Worm (Caenorhabditis elegans) whole organism, mixed stage, embryonic: ENCODE measurements around the gene Y57G11C.48.
"Not testable (repeated sequence)": the region's sequence is repeated elsewhere in the genome, so short reads cannot be mapped to it uniquely, and the experiment has no call there.

ENCODE experiments used
- M03D4.4 ChIP-seq: sonication (generic microtip); optimal IDR thresholded peaks from 2 replicates; lab custom pipeline; 2017; ENCODE audit warnings: mild to moderate bottlenecking, missing genetic modification characterization, missing compliant biosample characterization
- bed-3 ChIP-seq: fragments of 200-800 bp; sonication (Bioruptor generic); optimal IDR thresholded peaks from 3 replicates; lab custom pipeline; 2018; ENCODE audit warnings: mild to moderate bottlenecking, missing genetic modification characterization, moderate library complexity, missing compliant biosample characterization
- blmp-1 ChIP-seq: fragments of 150-350 bp; optimal IDR thresholded peaks from 2 replicates; lab custom pipeline; 2014; ENCODE audit warnings: missing biosample characterization, missing genetic modification characterization
- ceh-39 ChIP-seq: fragments of 150-350 bp; optimal IDR thresholded peaks from 2 replicates; lab custom pipeline; 2014; ENCODE audit warnings: missing biosample characterization, missing genetic modification characterization
- ceh-43 ChIP-seq: fragments of 200-800 bp; sonication (Bioruptor generic); optimal IDR thresholded peaks from 2 replicates; lab custom pipeline; 2018; ENCODE audit warnings: mild to moderate bottlenecking, missing genetic modification characterization, moderate library complexity, missing compliant biosample characterization
- ceh-83 ChIP-seq: fragments of 200-800 bp; sonication (Bioruptor generic); optimal IDR thresholded peaks from 2 replicates; lab custom pipeline; 2018; ENCODE audit warnings: mild to moderate bottlenecking, missing genetic modification characterization, missing compliant biosample characterization
- ces-1 ChIP-seq: fragments of 150-350 bp; optimal IDR thresholded peaks from 2 replicates; lab custom pipeline; 2014; ENCODE audit warnings: missing biosample characterization, missing genetic modification reagents, missing genetic modification characterization
- cnd-1 ChIP-seq: fragments of 200-800 bp; sonication (Bioruptor generic); optimal IDR thresholded peaks from 2 replicates; lab custom pipeline; 2018; ENCODE audit warnings: mild to moderate bottlenecking, missing genetic modification characterization, missing compliant biosample characterization
- elt-1 ChIP-seq: sonication (generic microtip); optimal IDR thresholded peaks from 2 replicates; lab custom pipeline; 2017; ENCODE audit warnings: missing genetic modification characterization, mild to moderate bottlenecking, missing compliant biosample characterization, antibody characterized with exemption, moderate library complexity, borderline replicate concordance; ENCODE audit not compliant: insufficient read depth
- elt-3 ChIP-seq: fragments of 150-350 bp; optimal IDR thresholded peaks from 2 replicates; lab custom pipeline; 2014; ENCODE audit warnings: missing biosample characterization, missing genetic modification characterization
- flh-1 ChIP-seq: fragments of 200-800 bp; sonication (Bioruptor generic); optimal IDR thresholded peaks from 2 replicates; lab custom pipeline; 2018; ENCODE audit warnings: mild to moderate bottlenecking, missing genetic modification characterization, moderate library complexity, missing compliant biosample characterization
- ham-2 ChIP-seq: fragments of 200-800 bp; sonication (Bioruptor generic); optimal IDR thresholded peaks from 2 replicates; lab custom pipeline; 2018; ENCODE audit warnings: mild to moderate bottlenecking, missing genetic modification characterization, missing compliant biosample characterization
- hlh-1 ChIP-seq: fragments of 150-350 bp; optimal IDR thresholded peaks from 2 replicates; lab custom pipeline; 2014; ENCODE audit warnings: missing biosample characterization, missing genetic modification reagents, missing genetic modification characterization
- lin-13 ChIP-seq: fragments of 150-350 bp; optimal IDR thresholded peaks from 2 replicates; lab custom pipeline; 2014; ENCODE audit warnings: missing biosample characterization, missing genetic modification characterization
- lin-32 ChIP-seq: fragments of 200-800 bp; sonication (Bioruptor generic); optimal IDR thresholded peaks from 2 replicates; lab custom pipeline; 2018; ENCODE audit warnings: mild to moderate bottlenecking, missing genetic modification characterization, missing compliant biosample characterization
- lsy-2 ChIP-seq: fragments of 150-350 bp; optimal IDR thresholded peaks from 2 replicates; lab custom pipeline; 2014; ENCODE audit warnings: missing biosample characterization, missing genetic modification characterization
- mab-5 ChIP-seq: fragments of 150-350 bp; optimal IDR thresholded peaks from 2 replicates; lab custom pipeline; 2014; ENCODE audit warnings: missing biosample characterization, missing genetic modification characterization
- mep-1 ChIP-seq: fragments of 150-350 bp; optimal IDR thresholded peaks from 2 replicates; lab custom pipeline; 2017; ENCODE audit warnings: missing biosample characterization, missing genetic modification reagents, missing genetic modification characterization, inconsistent platforms
- mls-2 ChIP-seq: sonication (generic microtip); optimal IDR thresholded peaks from 2 replicates; lab custom pipeline; 2016; ENCODE audit warnings: mild to moderate bottlenecking, missing genetic modification characterization, moderate library complexity, missing compliant biosample characterization
- nhr-12 ChIP-seq: fragments of 150-350 bp; optimal IDR thresholded peaks from 2 replicates; lab custom pipeline; 2014; ENCODE audit warnings: missing biosample characterization, missing genetic modification characterization
- nhr-2 ChIP-seq: fragments of 150-350 bp; optimal IDR thresholded peaks from 2 replicates; lab custom pipeline; 2014; ENCODE audit warnings: missing biosample characterization, missing genetic modification characterization
- nhr-237 ChIP-seq: fragments of 150-350 bp; optimal IDR thresholded peaks from 2 replicates; lab custom pipeline; 2014; ENCODE audit warnings: missing biosample characterization, missing genetic modification characterization
- nhr-28 ChIP-seq: fragments of 150-350 bp; optimal IDR thresholded peaks from 2 replicates; lab custom pipeline; 2014; ENCODE audit warnings: missing biosample characterization, missing genetic modification characterization
- nhr-76 ChIP-seq: sonication (generic microtip); optimal IDR thresholded peaks from 2 replicates; lab custom pipeline; 2017; ENCODE audit warnings: missing biosample characterization, missing genetic modification characterization
- pha-4 ChIP-seq: fragments of 150-350 bp; optimal IDR thresholded peaks from 2 replicates; lab custom pipeline; 2018; ENCODE audit warnings: missing biosample characterization, missing genetic modification reagents, missing genetic modification characterization
- sem-2 ChIP-seq: fragments of 200-800 bp; sonication (Bioruptor generic); optimal IDR thresholded peaks from 2 replicates; lab custom pipeline; 2018; ENCODE audit warnings: mild to moderate bottlenecking, missing genetic modification characterization, missing compliant biosample characterization
- snpc-4 ChIP-seq: fragments of 150-350 bp; optimal IDR thresholded peaks from 2 replicates; lab custom pipeline; 2014; ENCODE audit warnings: missing biosample characterization, missing genetic modification characterization
- tbx-8 ChIP-seq: fragments of 200-800 bp; sonication (Bioruptor generic); optimal IDR thresholded peaks from 2 replicates; lab custom pipeline; 2018; ENCODE audit warnings: mild to moderate bottlenecking, missing genetic modification characterization, moderate library complexity, missing compliant biosample characterization
- unc-120 ChIP-seq: sonication (generic microtip); optimal IDR thresholded peaks from 2 replicates; lab custom pipeline; 2017; ENCODE audit warnings: missing genetic modification characterization, missing compliant biosample characterization; ENCODE audit not compliant: poor library complexity, severe bottlenecking
- unc-39 ChIP-seq: fragments of 150-350 bp; optimal IDR thresholded peaks from 2 replicates; lab custom pipeline; 2014; ENCODE audit warnings: missing biosample characterization, missing genetic modification characterization
- ztf-11 ChIP-seq: fragments of 150-350 bp; optimal IDR thresholded peaks from 2 replicates; lab custom pipeline; 2014; ENCODE audit warnings: missing biosample characterization, missing genetic modification characterization

The Y57G11C.48 gene

DNA sequence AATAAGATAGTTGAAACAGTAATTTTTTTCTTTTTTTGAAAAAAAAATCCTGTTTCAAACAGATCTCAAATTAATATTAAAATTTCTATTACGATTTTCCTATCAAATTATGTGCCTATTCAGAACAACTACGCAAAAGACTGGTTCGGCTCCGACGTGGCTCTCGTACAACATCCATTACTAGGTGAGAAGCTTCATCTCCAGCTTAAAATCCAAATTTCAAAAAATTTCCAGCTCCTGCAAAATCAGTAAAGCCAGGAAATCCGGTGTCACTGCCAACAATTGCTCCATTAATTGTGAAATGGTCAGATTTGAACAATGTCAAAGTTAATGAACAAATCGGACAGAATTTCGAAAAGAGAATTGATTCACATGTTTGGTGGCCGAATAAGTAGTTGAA is 9.7 kb upstream of the Y57G11C.48 start:
- TF ChIP-seq unc-39 (tag; lab: Kevin White, UChicago) = no peak
- no peak for TF ChIP-seq cnd-1 (tag; lab: Kevin White, UChicago)
- no peak for TF ChIP-seq ztf-11 (tag; lab: Kevin White, UChicago)
- TF ChIP-seq nhr-2 (tag; lab: Kevin White, UChicago) = no peak
- TF ChIP-seq ham-2 = no peak
- TF ChIP-seq lin-13 (tag; lab: Kevin White, UChicago) = no peak
- TF ChIP-seq hlh-1 = no peak
- TF ChIP-seq bed-3 (GFP tag; lab: Kevin White, UChicago) = no peak
- TF ChIP-seq elt-3 (tag; lab: Kevin White, UChicago) = no peak
- no peak for TF ChIP-seq nhr-237 (tag; lab: Kevin White, UChicago)
- no peak for TF ChIP-seq flh-1 (GFP tag; lab: Kevin White, UChicago)

DNA sequence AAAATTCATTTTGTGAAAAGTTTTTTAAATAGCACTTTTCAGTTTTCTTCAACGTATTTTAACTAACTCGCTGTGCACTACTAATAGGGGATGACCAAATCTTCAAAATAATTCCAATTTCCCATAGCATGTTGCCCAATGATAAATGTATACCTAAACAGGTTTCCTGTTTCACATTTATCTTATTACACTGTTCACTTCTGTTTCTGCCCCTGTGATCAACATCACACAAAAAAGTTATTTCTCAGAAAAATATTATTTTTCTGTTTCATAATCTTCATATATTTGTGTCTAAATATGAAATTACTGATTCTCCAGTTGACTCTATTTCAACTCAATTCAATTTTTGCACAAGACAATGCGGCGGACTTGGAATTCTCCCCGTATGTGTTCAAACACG is 6.3 kb upstream of the Y57G11C.48 start, which contains the start of gene Y41E3.22:
Gene Y41E3.22 (plus strand): TSS at position 243 of the 400 bp plus-strand sequence.
- no peak for TF ChIP-seq lsy-2
- TF ChIP-seq lin-13 (tag; lab: Kevin White, UChicago) = no peak
- TF ChIP-seq bed-3 (GFP tag; lab: Kevin White, UChicago) = no peak
- no peak for TF ChIP-seq ham-2
- TF ChIP-seq ceh-43 (GFP tag; lab: Kevin White, UChicago) = no peak
- no peak for TF ChIP-seq unc-120 (tag; lab: Kevin White, UChicago)
- TF ChIP-seq cnd-1 (tag; lab: Kevin White, UChicago) = no peak
- no peak for TF ChIP-seq pha-4
- no peak for TF ChIP-seq ces-1
- TF ChIP-seq nhr-2 (tag; lab: Kevin White, UChicago) = no peak

DNA sequence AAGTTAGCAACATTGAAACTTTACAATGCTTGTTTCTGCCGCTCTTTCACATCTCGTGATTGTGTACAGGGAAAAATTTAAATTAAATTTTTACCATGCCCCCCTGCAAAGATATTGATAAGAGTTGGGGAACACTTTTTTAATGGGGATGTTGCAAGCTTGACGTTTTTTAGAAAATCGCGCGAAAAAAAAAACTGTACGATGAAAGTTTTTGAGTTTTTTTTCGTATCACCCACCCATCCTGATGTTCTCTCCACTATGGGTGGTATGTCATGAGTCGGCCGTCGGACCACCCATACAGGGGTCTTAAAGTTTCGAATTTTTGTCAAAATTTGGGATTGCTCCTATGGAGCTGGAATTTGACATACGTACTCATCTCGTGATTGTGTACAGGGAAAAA is 4.9 kb upstream of the Y57G11C.48 start:
- no peak for TF ChIP-seq ces-1
- no peak for TF ChIP-seq ztf-11 (tag; lab: Kevin White, UChicago)
- TF ChIP-seq tbx-8 (GFP tag; lab: Kevin White, UChicago) = no peak
- TF ChIP-seq cnd-1 (tag; lab: Kevin White, UChicago) = no peak
- no peak for TF ChIP-seq bed-3 (GFP tag; lab: Kevin White, UChicago)
- TF ChIP-seq lin-32 (GFP tag; lab: Kevin White, UChicago) = no peak
- no peak for TF ChIP-seq lsy-2
- no peak for TF ChIP-seq sem-2 (GFP tag; lab: Kevin White, UChicago)
- no peak for TF ChIP-seq flh-1 (GFP tag; lab: Kevin White, UChicago)
- TF ChIP-seq blmp-1 (tag; lab: Kevin White, UChicago) = no peak
- no peak for TF ChIP-seq lin-13 (tag; lab: Kevin White, UChicago)
- no peak for TF ChIP-seq nhr-76 (tag; lab: Kevin White, UChicago)
- TF ChIP-seq ceh-39 (tag; lab: Kevin White, UChicago) = no peak
- TF ChIP-seq M03D4.4 = no peak
- TF ChIP-seq nhr-12 (tag; lab: Kevin White, UChicago) = no peak
- TF ChIP-seq mls-2 = no peak
- TF ChIP-seq nhr-28 (tag; lab: Kevin White, UChicago) = no peak
- TF ChIP-seq hlh-1 = no peak
- TF ChIP-seq ceh-83 (GFP tag; lab: Kevin White, UChicago) = no peak

- not testable (repeated sequence) for TF ChIP-seq mep-1 (tag; lab: Kevin White, UChicago); snpc-4 (tag; lab: Kevin White, UChicago); lsy-2
These were observed 5.5 kb downstream of the Y57G11C.48 start, which contains the start of gene Y57G11C.30 for ce11 chrIV:14938596-14938995. Gene Y57G11C.30, plus strand, starts transcription at chrIV:14938896.

DNA sequence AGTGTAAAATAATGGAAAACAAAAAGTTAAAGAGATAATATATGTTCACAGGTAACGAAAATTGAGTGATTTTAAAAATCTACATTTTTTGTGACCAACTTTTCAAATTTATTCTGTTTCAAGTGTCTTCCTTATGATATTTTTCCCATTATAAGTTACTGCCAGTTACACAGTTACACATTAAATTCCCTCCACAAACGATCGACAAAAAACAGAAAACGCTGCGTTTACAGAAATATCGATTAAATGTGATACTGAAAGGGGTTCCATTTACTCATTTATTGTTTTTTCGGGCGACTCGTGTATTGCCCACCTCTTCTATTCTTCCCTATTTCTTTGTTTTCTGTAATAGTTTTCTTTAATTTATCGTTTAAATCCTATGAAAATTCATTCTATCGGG is 7.1 kb downstream of the Y57G11C.48 start, which contains the start of gene Y57G11C.1144:
Gene Y57G11C.1144 (plus strand): TSS at position 301 of the 400 bp plus-strand sequence.
- TF ChIP-seq nhr-76 (tag; lab: Kevin White, UChicago) (no peak), cnd-1 (tag; lab: Kevin White, UChicago) (no peak), ceh-43 (GFP tag; lab: Kevin White, UChicago) (no peak), elt-1 (tag; lab: Kevin White, UChicago) (no peak), mab-5 (no peak), ceh-83 (GFP tag; lab: Kevin White, UChicago) (no peak)
